Fruit fly (Drosophila melanogaster) Kc167 (cell line): ENCODE measurements around the gene Tlk.

Source experiments
- Myc ChIP-seq: fragments of >200 bp; optimal IDR thresholded peaks from 2 replicates; lab custom pipeline; 2017; ENCODE audit warnings: missing external identifiers
- Sin3A ChIP-seq: fragments of >200 bp; optimal IDR thresholded peaks from 2 replicates; lab custom pipeline; 2018; ENCODE audit warnings: missing external identifiers
- h ChIP-seq: fragments of >200 bp; optimal IDR thresholded peaks from 3 replicates; lab custom pipeline; 2018; ENCODE audit warnings: missing external identifiers
- insv ChIP-seq: fragments of >200 bp; optimal IDR thresholded peaks from 3 replicates; lab custom pipeline; 2018; ENCODE audit warnings: missing external identifiers
- psq ChIP-seq: fragments of >200 bp; optimal IDR thresholded peaks from 2 replicates; lab custom pipeline; 2017; ENCODE audit warnings: missing external identifiers
- ttk ChIP-seq: sonication (Bioruptor generic); optimal IDR thresholded peaks from 2 replicates; lab custom pipeline; 2017; ENCODE audit warnings: missing external identifiers

DNA sequence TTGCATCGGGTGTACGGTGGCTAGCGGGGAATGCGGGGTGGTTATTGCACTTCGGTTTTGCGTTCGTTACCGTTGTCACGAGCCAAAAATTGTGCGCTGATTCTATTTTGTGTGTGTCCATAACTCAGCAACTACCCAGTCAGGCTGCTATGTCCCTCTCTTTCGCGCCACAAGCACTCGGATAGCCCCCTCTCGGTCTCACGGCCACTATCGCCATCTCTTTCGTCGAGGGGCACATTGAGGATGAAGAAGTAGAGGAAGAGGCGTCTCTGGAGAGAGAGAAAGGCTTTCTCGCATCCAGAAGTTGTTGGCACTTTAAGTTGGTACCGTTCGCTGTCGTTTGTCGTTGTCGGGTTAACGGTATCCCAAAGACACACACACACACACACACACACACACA is 18.0 kb downstream of the Tlk start:
- TF ChIP-seq psq (lab: Kevin White, UChicago) (no peak), Myc (lab: Kevin White, UChicago) (no peak), ttk (lab: Kevin White, UChicago) (no peak), h (lab: Kevin White, UChicago) (no peak), insv (lab: Kevin White, UChicago) (no peak), Sin3A (lab: Kevin White, UChicago) (no peak)
